Worm (Caenorhabditis elegans): Measurements from ENCODE around the gene W02G9.3.

W02G9.3 gene

DNA sequence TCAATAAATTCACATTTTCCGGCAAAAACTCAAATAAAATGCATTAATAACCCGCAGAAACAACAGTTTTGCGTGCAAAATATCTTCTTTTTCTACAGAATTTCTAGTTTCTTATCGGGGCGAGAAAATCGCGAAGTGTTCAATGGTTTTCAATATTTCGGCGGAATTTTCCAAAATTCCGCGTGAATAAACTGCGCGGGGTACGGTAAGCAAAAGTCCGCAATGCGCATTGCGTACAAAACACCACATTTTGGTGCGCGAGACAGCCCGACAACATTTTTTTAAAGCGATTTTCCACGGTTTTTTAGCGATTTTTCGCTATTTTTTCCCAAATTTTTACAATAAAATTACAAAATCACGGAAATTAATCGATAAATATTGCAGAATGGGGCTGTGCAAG is 21.6 kb downstream of the W02G9.3 start, which contains the start of gene Y45G12B.2:
Y45G12B.2 (plus strand) TSS at position 383 of the 400 bp plus-strand sequence.
- no peak for TF ChIP-seq ztf-11 (tag; optimal IDR thresholded peaks at IDR 0.05)
- no peak for TF ChIP-seq nhr-11 (tag; optimal IDR thresholded peaks at IDR 0.05)
- no peak for TF ChIP-seq nhr-23 (tag; optimal IDR thresholded peaks at IDR 0.05)
- no peak for TF ChIP-seq blmp-1 (tag; optimal IDR thresholded peaks at IDR 0.05; ENCODE audit: insufficient read depth)
- TF ChIP-seq sem-4 (tag; optimal IDR thresholded peaks at IDR 0.05): peak; percentile 18
- TF ChIP-seq zag-1 (tag; optimal IDR thresholded peaks at IDR 0.05): no peak
- no peak for TF ChIP-seq Y55F3AM.14 (GFP tag; optimal IDR thresholded peaks at IDR 0.05)
- TF ChIP-seq lsy-2 (tag; optimal IDR thresholded peaks at IDR 0.05): peak; percentile 98 to 99
- TF ChIP-seq R02D3.7 (tag; optimal IDR thresholded peaks at IDR 0.05): no peak
- no peak for TF ChIP-seq elt-3 (tag; optimal IDR thresholded peaks at IDR 0.05)
- no peak for TF ChIP-seq dmd-4 (tag; optimal IDR thresholded peaks at IDR 0.05)
- TF ChIP-seq ztf-4 (tag; optimal IDR thresholded peaks at IDR 0.05): no peak
- TF ChIP-seq ZK546.5 (tag; optimal IDR thresholded peaks at IDR 0.05): no peak
- no peak for TF ChIP-seq aly-2 (tag; optimal IDR thresholded peaks at IDR 0.05)
- no peak for TF ChIP-seq sma-9 (GFP tag; optimal IDR thresholded peaks at IDR 0.05)
- TF ChIP-seq sma-9 (tag; optimal IDR thresholded peaks at IDR 0.05): no peak
- peak; percentile 47 for TF ChIP-seq F13H6.1 (tag; optimal IDR thresholded peaks at IDR 0.05)
- peak; percentile 96 for TF ChIP-seq crh-2 (tag; optimal IDR thresholded peaks at IDR 0.05)
- no peak for TF ChIP-seq unc-62 (GFP tag; optimal IDR thresholded peaks at IDR 0.05)
- no peak for TF ChIP-seq nhr-12 (tag; optimal IDR thresholded peaks at IDR 0.05)
- peak; percentile 71 for TF ChIP-seq gmeb-1 (tag; optimal IDR thresholded peaks at IDR 0.05)
- TF ChIP-seq lin-11 (tag; optimal IDR thresholded peaks at IDR 0.05): peak; percentile 56
- TF ChIP-seq nhr-21 (tag; optimal IDR thresholded peaks at IDR 0.05): peak; percentile 62
- no peak for TF ChIP-seq lin-39 (tag; optimal IDR thresholded peaks at IDR 0.05)
- TF ChIP-seq sma-3 (GFP tag; optimal IDR thresholded peaks at IDR 0.05): peak; percentile 45
- no peak for TF ChIP-seq nhr-237 (tag; optimal IDR thresholded peaks at IDR 0.05)
- peak; percentile 73 for TF ChIP-seq unc-55 (GFP tag; optimal IDR thresholded peaks at IDR 0.05)
- TF ChIP-seq C34F6.9 (tag; optimal IDR thresholded peaks at IDR 0.05): peak; percentile 69
- no peak for TF ChIP-seq peb-1 (tag; optimal IDR thresholded peaks at IDR 0.05)
- peak; percentile 22 for TF ChIP-seq skn-1 (tag; optimal IDR thresholded peaks at IDR 0.05)
- TF ChIP-seq nhr-10 (tag; optimal IDR thresholded peaks at IDR 0.05): no peak
- no peak for TF ChIP-seq snpc-4 (tag; optimal IDR thresholded peaks at IDR 0.05)
- no peak for TF ChIP-seq mdl-1 (tag; optimal IDR thresholded peaks at IDR 0.05)
- TF ChIP-seq nhr-6 (tag; optimal IDR thresholded peaks at IDR 0.05): no peak
- no peak for TF ChIP-seq egl-27 (tag; optimal IDR thresholded peaks at IDR 0.05)
- TF ChIP-seq alr-1 (tag; optimal IDR thresholded peaks at IDR 0.05): no peak
- TF ChIP-seq ceh-16 (tag; optimal IDR thresholded peaks at IDR 0.05): no peak
- TF ChIP-seq mbf-1 (tag; optimal IDR thresholded peaks at IDR 0.05): no peak
- TF ChIP-seq nhr-129 (tag; optimal IDR thresholded peaks at IDR 0.05): peak; percentile 72
- no peak for TF ChIP-seq ceh-82 (tag; optimal IDR thresholded peaks at IDR 0.05)
- TF ChIP-seq unc-39 (tag; optimal IDR thresholded peaks at IDR 0.05): no peak
- TF ChIP-seq ztf-1 (GFP tag; conservative IDR thresholded peaks at IDR 0.05): no peak
- TF ChIP-seq fos-1 (tag; optimal IDR thresholded peaks at IDR 0.05): peak; percentile 24
- peak; percentile 44 for TF ChIP-seq lin-13 (GFP tag; optimal IDR thresholded peaks at IDR 0.05)
- TF ChIP-seq nhr-25 (tag; optimal IDR thresholded peaks at IDR 0.05): peak; percentile 51
- TF ChIP-seq ama-1 (optimal IDR thresholded peaks at IDR 0.05): no peak
- TF ChIP-seq mab-5 (tag; optimal IDR thresholded peaks at IDR 0.05): peak; percentile 20

DNA sequence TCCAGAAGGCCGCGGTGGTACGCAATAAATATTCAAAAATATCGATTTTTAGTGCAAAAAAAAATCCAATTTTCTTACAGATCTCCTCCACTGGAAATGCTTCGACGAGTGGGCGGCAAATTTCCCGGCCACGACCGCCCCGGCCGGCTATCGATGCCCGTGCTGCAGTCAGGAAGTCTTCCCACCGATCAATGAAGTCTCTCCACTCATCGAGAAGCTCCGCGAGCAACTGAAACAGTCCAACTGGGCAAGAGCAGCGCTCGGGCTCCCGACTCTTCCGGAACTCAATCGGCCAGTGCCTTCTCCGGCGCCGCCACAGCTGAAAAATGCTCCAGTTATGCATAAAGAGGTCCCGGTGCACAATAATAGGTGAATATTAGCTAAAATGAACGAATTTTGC is 23.1 kb downstream of the W02G9.3 start, which contains the start of gene Y45G12B.3:
Y45G12B.3 (minus strand) TSS at position 320 of the 400 bp plus-strand sequence.
- no peak for TF ChIP-seq crh-2 (tag; optimal IDR thresholded peaks at IDR 0.05)
- TF ChIP-seq nhr-10 (tag; optimal IDR thresholded peaks at IDR 0.05): no peak
- TF ChIP-seq mdl-1 (tag; optimal IDR thresholded peaks at IDR 0.05): no peak
- no peak for TF ChIP-seq nhr-11 (tag; optimal IDR thresholded peaks at IDR 0.05)
- no peak for TF ChIP-seq ztf-4 (tag; optimal IDR thresholded peaks at IDR 0.05)
- no peak for TF ChIP-seq peb-1 (tag; optimal IDR thresholded peaks at IDR 0.05)
- TF ChIP-seq ceh-16 (tag; optimal IDR thresholded peaks at IDR 0.05): no peak
- TF ChIP-seq lin-39 (tag; optimal IDR thresholded peaks at IDR 0.05): no peak
- no peak for TF ChIP-seq lsy-2 (tag; optimal IDR thresholded peaks at IDR 0.05)
- TF ChIP-seq unc-39 (tag; optimal IDR thresholded peaks at IDR 0.05): no peak
- no peak for TF ChIP-seq C34F6.9 (tag; optimal IDR thresholded peaks at IDR 0.05)

Data from whole organism, L2 larva.